Worm (Caenorhabditis elegans): Measurements from ENCODE around the gene unc-50.

DNA sequence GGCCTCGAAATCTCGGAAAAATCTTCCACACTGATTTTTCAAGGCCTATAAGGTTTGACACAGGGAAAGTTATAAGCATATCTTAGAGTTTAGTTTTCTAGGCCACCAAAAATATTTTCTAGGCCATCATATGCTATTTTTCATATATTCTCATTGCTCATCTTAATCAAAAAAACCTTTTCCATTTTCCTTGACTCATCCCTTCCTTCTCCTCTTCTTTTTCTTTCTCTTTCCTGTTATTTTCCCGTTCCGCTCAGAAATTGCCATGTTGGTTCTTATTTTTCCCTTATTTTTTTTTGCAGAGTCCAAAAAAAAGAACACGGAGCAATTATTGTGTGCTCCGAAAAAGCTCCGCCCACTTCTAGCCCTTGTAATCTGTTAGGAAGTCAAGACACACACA, 46.7 kb upstream of the unc-50 start, which contains the start of gene tbc-8:
- no peak for TF ChIP-seq ref-1 (GFP tag; conservative IDR thresholded peaks at IDR 0.05)
- TF ChIP-seq cog-1 (tag; optimal IDR thresholded peaks at IDR 0.05) = no peak
- no peak for TF ChIP-seq klf-2 (GFP tag; conservative IDR thresholded peaks at IDR 0.05)
- no peak for TF ChIP-seq ztf-29 (GFP tag; IDR thresholded peaks at IDR 0.05)
- TF ChIP-seq flt-1 (GFP tag; IDR thresholded peaks at IDR 0.05) = no peak
- TF ChIP-seq tab-1 (GFP tag; IDR thresholded peaks at IDR 0.05) = no peak
- TF ChIP-seq T22C8.4 (GFP tag; IDR thresholded peaks at IDR 0.05) = no peak
